Fruit fly (Drosophila melanogaster) whole organism, prepupa: ENCODE results near the gene CG32110.

Experiments
- CG10631 ChIP-seq: fragments of 200-800 bp; sonication (Bioruptor generic); optimal IDR thresholded peaks from 2 replicates; lab custom pipeline; 2016; ENCODE audit warnings: missing biosample characterization, missing genetic modification characterization
- CG10669 ChIP-seq: fragments of 200-800 bp; sonication (Bioruptor generic); optimal IDR thresholded peaks from 3 replicates; lab custom pipeline; 2018; ENCODE audit warnings: missing biosample characterization, mild to moderate bottlenecking, missing genetic modification characterization, moderate library complexity
- CG11762 ChIP-seq: fragments of 200-800 bp; sonication (Bioruptor generic); optimal IDR thresholded peaks from 3 replicates; lab custom pipeline; 2016; ENCODE audit warnings: missing biosample characterization, missing genetic modification characterization; ENCODE audit not compliant: insufficient read depth
- CG11902 ChIP-seq: fragments of 200-800 bp; sonication (Bioruptor generic); optimal IDR thresholded peaks from 3 replicates; lab custom pipeline; 2016; ENCODE audit warnings: missing biosample characterization, missing genetic modification characterization
- CG1621 ChIP-seq: fragments of 200-800 bp; sonication (Bioruptor generic); optimal IDR thresholded peaks from 3 replicates; lab custom pipeline; 2018; ENCODE audit warnings: missing biosample characterization, mild to moderate bottlenecking, missing genetic modification characterization
- CG3032 ChIP-seq: fragments of 200-800 bp; optimal IDR thresholded peaks from 2 replicates; lab custom pipeline; 2019; ENCODE audit warnings: missing biosample characterization, mild to moderate bottlenecking, missing genetic modification characterization, moderate library complexity
- CG32006 ChIP-seq: fragments of 200-800 bp; sonication (Bioruptor generic); optimal IDR thresholded peaks from 3 replicates; lab custom pipeline; 2017; ENCODE audit warnings: missing biosample characterization, mild to moderate bottlenecking, missing genetic modification characterization
- CG3919 ChIP-seq: fragments of 200-800 bp; sonication (Bioruptor generic); optimal IDR thresholded peaks from 3 replicates; lab custom pipeline; 2016; ENCODE audit warnings: missing biosample characterization, missing genetic modification characterization
- CG6163 ChIP-seq: fragments of 200-800 bp; sonication (Bioruptor generic); IDR thresholded peaks from 3 replicates; pipeline ENCODE4 v1.3.6; 2022; ENCODE audit warnings: missing biosample characterization, missing genetic modification characterization
- CG6276 ChIP-seq: fragments of 200-800 bp; sonication (Bioruptor generic); optimal IDR thresholded peaks from 2 replicates; lab custom pipeline; 2017; ENCODE audit warnings: missing biosample characterization, mild to moderate bottlenecking, missing genetic modification characterization
- CG6792 ChIP-seq: fragments of 200-800 bp; sonication (Bioruptor generic); optimal IDR thresholded peaks from 3 replicates; lab custom pipeline; 2016; ENCODE audit warnings: missing biosample characterization, missing genetic modification characterization
- CG6808 ChIP-seq: fragments of 200-800 bp; sonication (Bioruptor generic); optimal IDR thresholded peaks from 3 replicates; lab custom pipeline; 2017; ENCODE audit warnings: missing biosample characterization, missing genetic modification characterization, mild to moderate bottlenecking, moderate library complexity, missing genetic modification reagents
- CG8119 ChIP-seq: fragments of 200-800 bp; sonication (Bioruptor generic); IDR thresholded peaks from 3 replicates; pipeline ENCODE4 v1.3.6; 2022; ENCODE audit warnings: missing biosample characterization, missing genetic modification characterization
- CG8632 ChIP-seq: fragments of 200-800 bp; sonication (Bioruptor generic); optimal IDR thresholded peaks from 3 replicates; lab custom pipeline; 2016; ENCODE audit warnings: missing biosample characterization, missing genetic modification characterization
- CG9139 ChIP-seq: fragments of 200-800 bp; sonication (Bioruptor generic); optimal IDR thresholded peaks from 3 replicates; lab custom pipeline; 2017; ENCODE audit warnings: missing biosample characterization, mild to moderate bottlenecking, missing genetic modification characterization
- Eip75B ChIP-seq: fragments of 200-800 bp; sonication (Bioruptor generic); optimal IDR thresholded peaks from 3 replicates; lab custom pipeline; 2016; ENCODE audit warnings: missing biosample characterization, missing genetic modification characterization
- Eip78C ChIP-seq: fragments of 200-800 bp; sonication (Bioruptor generic); peaks from one replicate; lab custom pipeline; 2016; ENCODE audit warnings: missing biosample characterization, missing genetic modification characterization
- Eip93F ChIP-seq: fragments of 200-800 bp; sonication (Bioruptor generic); optimal IDR thresholded peaks from 2 replicates; lab custom pipeline; 2016; ENCODE audit warnings: missing biosample characterization, mild to moderate bottlenecking, missing genetic modification characterization
- Ets21C ChIP-seq: fragments of 200-800 bp; sonication (Bioruptor generic); optimal IDR thresholded peaks from 3 replicates; lab custom pipeline; 2016; ENCODE audit warnings: missing biosample characterization, missing genetic modification characterization
- Gug ChIP-seq: fragments of 200-800 bp; sonication (Bioruptor generic); IDR thresholded peaks from 2 replicates; pipeline ENCODE4 v1.3.6; 2022; ENCODE audit warnings: missing biosample characterization, missing genetic modification characterization
- Hr39 ChIP-seq: fragments of 200-800 bp; sonication (Bioruptor generic); optimal IDR thresholded peaks from 2 replicates; lab custom pipeline; 2016; ENCODE audit warnings: missing biosample characterization, missing genetic modification characterization
- Lpt ChIP-seq: fragments of 200-800 bp; sonication (Bioruptor generic); optimal IDR thresholded peaks from 3 replicates; lab custom pipeline; 2016; ENCODE audit warnings: missing biosample characterization, missing genetic modification characterization
- Sox15 ChIP-seq: fragments of 200-800 bp; sonication (Bioruptor generic); optimal IDR thresholded peaks from 3 replicates; lab custom pipeline; 2016; ENCODE audit warnings: missing biosample characterization, missing genetic modification characterization
- achi ChIP-seq: fragments of 200-800 bp; sonication (Bioruptor generic); optimal IDR thresholded peaks from 3 replicates; lab custom pipeline; 2016; ENCODE audit warnings: missing biosample characterization, missing genetic modification characterization
- acj6 ChIP-seq: fragments of 200-800 bp; sonication (Bioruptor generic); optimal IDR thresholded peaks from 3 replicates; lab custom pipeline; 2016; ENCODE audit warnings: missing biosample characterization, missing genetic modification characterization
- dac ChIP-seq: fragments of 200-800 bp; sonication (Bioruptor generic); optimal IDR thresholded peaks from 2 replicates; lab custom pipeline; 2017; ENCODE audit warnings: missing biosample characterization, mild to moderate bottlenecking, missing genetic modification characterization
- dsx ChIP-seq: fragments of 200-800 bp; optimal IDR thresholded peaks from 3 replicates; lab custom pipeline; 2019; ENCODE audit warnings: missing biosample characterization, mild to moderate bottlenecking, missing genetic modification characterization, moderate library complexity; ENCODE audit not compliant: poor library complexity, severe bottlenecking
- esn ChIP-seq: fragments of 200-800 bp; sonication (Bioruptor generic); optimal IDR thresholded peaks from 2 replicates; lab custom pipeline; 2016; ENCODE audit warnings: missing biosample characterization, mild to moderate bottlenecking, missing genetic modification characterization, moderate library complexity
- fd85E ChIP-seq: fragments of 200-800 bp; sonication (Bioruptor generic); optimal IDR thresholded peaks from 3 replicates; lab custom pipeline; 2016; ENCODE audit warnings: missing biosample characterization, missing genetic modification characterization
- fkh ChIP-seq: fragments of 200-800 bp; sonication (Bioruptor generic); optimal IDR thresholded peaks from 3 replicates; lab custom pipeline; 2017; ENCODE audit warnings: missing biosample characterization, mild to moderate bottlenecking, missing genetic modification characterization, moderate library complexity
- net ChIP-seq: fragments of 200-800 bp; sonication (Bioruptor generic); optimal IDR thresholded peaks from 3 replicates; lab custom pipeline; 2016; ENCODE audit warnings: missing biosample characterization, missing genetic modification characterization
- spab ChIP-seq: fragments of 200-800 bp; sonication (Bioruptor generic); optimal IDR thresholded peaks from 2 replicates; lab custom pipeline; 2017; ENCODE audit warnings: missing biosample characterization, mild to moderate bottlenecking, missing genetic modification characterization, missing genetic modification reagents
- ss ChIP-seq, 2 experiments: fragments of 200-800 bp; sonication (Bioruptor generic); optimal IDR thresholded peaks; 2 replicates in 1 of 2; 3 replicates in 1 of 2; lab custom pipeline; 2017 to 2018; ENCODE audit warnings: mild to moderate bottlenecking in 2 of 2, missing biosample characterization in 2 of 2, missing genetic modification characterization in 2 of 2, moderate library complexity in 1 of 2
- svp ChIP-seq: fragments of 200-800 bp; sonication (Bioruptor generic); peaks from one replicate; lab custom pipeline; 2016; ENCODE audit warnings: missing biosample characterization, missing genetic modification characterization
- topi ChIP-seq: fragments of 200-800 bp; sonication (Bioruptor generic); optimal IDR thresholded peaks from 3 replicates; lab custom pipeline; 2016; ENCODE audit warnings: missing biosample characterization, missing genetic modification characterization
- vri ChIP-seq: fragments of 200-800 bp; sonication (Bioruptor generic); optimal IDR thresholded peaks from 3 replicates; lab custom pipeline; 2016; ENCODE audit warnings: missing biosample characterization, mild to moderate bottlenecking, missing genetic modification characterization

The CG32110 gene

dm6 chr3L:12834526-12835213 is 26.1 kb downstream of the CG32110 start:
- peak; percentile 44 for TF ChIP-seq fkh (GFP tag; lab: Kevin White, UChicago)
- TF ChIP-seq CG3919 (GFP tag; lab: Kevin White, UChicago): no peak
- TF ChIP-seq svp (GFP tag; lab: Kevin White, UChicago): peak; percentile 82
- TF ChIP-seq Eip78C (GFP tag; lab: Kevin White, UChicago): peak; percentile 9
- no peak for TF ChIP-seq acj6
- peak; percentile 20; the same call in 1 of the 3 replicates for TF ChIP-seq CG8119
- no peak for TF ChIP-seq net (GFP tag; lab: Kevin White, UChicago)
- TF ChIP-seq dsx (GFP tag; lab: Kevin White, UChicago): no peak
- no peak for TF ChIP-seq CG10631 (GFP tag; lab: Kevin White, UChicago)
- no peak for TF ChIP-seq Eip93F (GFP tag; lab: Kevin White, UChicago)
- 0 out of 3 replicates have a peak, but pooled peaks have one; percentile 16 for TF ChIP-seq CG6163

DNA sequence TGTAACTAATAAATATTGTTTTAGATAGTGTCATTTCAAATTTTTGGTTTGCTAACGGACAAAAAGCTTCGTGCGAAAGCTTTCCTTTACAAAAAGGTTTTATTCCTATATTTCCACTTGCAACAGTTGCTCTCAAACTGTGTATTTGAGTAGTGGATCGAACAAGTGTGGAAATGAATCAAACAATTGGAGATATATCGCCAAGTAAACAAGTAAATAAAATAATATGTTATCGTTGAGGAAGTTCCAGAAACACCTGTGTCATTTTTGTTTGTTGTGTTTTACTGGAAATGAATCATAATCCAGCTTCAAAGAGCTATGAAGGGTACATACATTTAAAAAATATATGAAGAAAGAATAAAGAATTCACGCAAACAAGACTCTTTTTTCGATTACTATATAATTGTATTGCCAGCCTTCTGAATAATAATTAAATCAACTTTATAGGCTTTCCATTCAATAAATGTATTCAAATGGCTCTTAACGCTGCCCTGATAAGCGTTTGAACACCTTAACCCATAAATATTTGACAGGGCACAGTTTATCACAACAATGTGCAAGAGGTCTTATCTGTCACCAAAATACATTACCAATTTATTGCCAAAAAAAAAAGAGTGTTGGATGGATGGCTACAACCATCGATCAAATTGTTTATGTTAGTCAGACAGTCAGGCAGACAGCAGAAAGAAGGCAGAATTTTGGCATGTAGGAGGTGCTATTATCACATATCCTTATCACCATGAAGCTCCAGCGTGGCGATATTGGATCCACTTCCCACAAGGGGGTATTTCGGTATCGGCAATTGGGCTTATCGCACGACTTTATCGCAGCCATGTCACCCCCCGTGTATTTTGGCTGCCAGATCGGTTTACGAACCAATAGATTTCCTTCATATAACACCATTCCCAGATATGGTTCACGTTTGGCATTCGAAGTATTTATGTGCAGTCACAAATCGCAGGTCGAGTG is 27.3 kb downstream of the CG32110 start:
- TF ChIP-seq svp (GFP tag; lab: Kevin White, UChicago) (peak; percentile 57), Eip78C (GFP tag; lab: Kevin White, UChicago) (peak; percentile 62), ss (GFP tag; optimal IDR thresholded peaks at IDR 0.05; lab: Kevin White, UChicago) (no peak), esn (GFP tag; lab: Kevin White, UChicago) (peak; percentile 3), fkh (GFP tag; lab: Kevin White, UChicago) (peak; percentile 88), vri (GFP tag; lab: Kevin White, UChicago) (peak; percentile 85), CG1621 (tag; lab: Kevin White, UChicago) (no peak)

- peak; percentile 47 for TF ChIP-seq Eip78C (GFP tag; lab: Kevin White, UChicago)
- TF ChIP-seq vri (GFP tag; lab: Kevin White, UChicago): peak; percentile 20
- TF ChIP-seq CG6276 (GFP tag; lab: Kevin White, UChicago): no peak
- no peak for TF ChIP-seq CG3032 (tag; lab: Kevin White, UChicago)
- TF ChIP-seq dsx (GFP tag; lab: Kevin White, UChicago): no peak
- peak; percentile 12 for TF ChIP-seq Eip75B (GFP tag; lab: Kevin White, UChicago)
- no peak for TF ChIP-seq CG9139
- no peak for TF ChIP-seq CG8119
- no peak for TF ChIP-seq Hr39 (GFP tag; lab: Kevin White, UChicago)
- no peak for TF ChIP-seq CG1621 (tag; lab: Kevin White, UChicago)
- TF ChIP-seq CG10669: no peak
- TF ChIP-seq esn (GFP tag; lab: Kevin White, UChicago): no peak
- no peak for TF ChIP-seq fd85E
- TF ChIP-seq Lpt (GFP tag; lab: Kevin White, UChicago): no peak
- no peak for TF ChIP-seq Gug (GFP tag; lab: Robert Waterston, UW)
- TF ChIP-seq CG6808 (GFP tag; lab: Kevin White, UChicago): no peak
- no peak for TF ChIP-seq achi (GFP tag; lab: Kevin White, UChicago)
- no peak for TF ChIP-seq topi (GFP tag; lab: Kevin White, UChicago)
- TF ChIP-seq CG11902 (GFP tag; lab: Kevin White, UChicago): no peak
- TF ChIP-seq Ets21C: no peak
- no peak for TF ChIP-seq Sox15 (GFP tag; lab: Kevin White, UChicago)
- TF ChIP-seq CG11762: no peak
- no peak for TF ChIP-seq dac (GFP tag; lab: Kevin White, UChicago)
- peak; percentile 4 for TF ChIP-seq CG32006 (GFP tag; lab: Kevin White, UChicago)
- no peak for TF ChIP-seq CG6792
- no peak for TF ChIP-seq CG8632 (GFP tag; lab: Kevin White, UChicago)
- TF ChIP-seq svp (GFP tag; lab: Kevin White, UChicago): peak; percentile 98
- no peak for TF ChIP-seq spab (GFP tag; lab: Kevin White, UChicago)
- TF ChIP-seq, all 60 proteins: peak for 5
These were observed 28.7 kb downstream of the CG32110 start for dm6 chr3L:12837196-12837720.
